Fruit fly (Drosophila melanogaster): ENCODE measurements around the gene jumu.
A peak's percentile ranks its signal among the peaks of the same experiment; 100 is the strongest.

Gene jumu

DNA sequence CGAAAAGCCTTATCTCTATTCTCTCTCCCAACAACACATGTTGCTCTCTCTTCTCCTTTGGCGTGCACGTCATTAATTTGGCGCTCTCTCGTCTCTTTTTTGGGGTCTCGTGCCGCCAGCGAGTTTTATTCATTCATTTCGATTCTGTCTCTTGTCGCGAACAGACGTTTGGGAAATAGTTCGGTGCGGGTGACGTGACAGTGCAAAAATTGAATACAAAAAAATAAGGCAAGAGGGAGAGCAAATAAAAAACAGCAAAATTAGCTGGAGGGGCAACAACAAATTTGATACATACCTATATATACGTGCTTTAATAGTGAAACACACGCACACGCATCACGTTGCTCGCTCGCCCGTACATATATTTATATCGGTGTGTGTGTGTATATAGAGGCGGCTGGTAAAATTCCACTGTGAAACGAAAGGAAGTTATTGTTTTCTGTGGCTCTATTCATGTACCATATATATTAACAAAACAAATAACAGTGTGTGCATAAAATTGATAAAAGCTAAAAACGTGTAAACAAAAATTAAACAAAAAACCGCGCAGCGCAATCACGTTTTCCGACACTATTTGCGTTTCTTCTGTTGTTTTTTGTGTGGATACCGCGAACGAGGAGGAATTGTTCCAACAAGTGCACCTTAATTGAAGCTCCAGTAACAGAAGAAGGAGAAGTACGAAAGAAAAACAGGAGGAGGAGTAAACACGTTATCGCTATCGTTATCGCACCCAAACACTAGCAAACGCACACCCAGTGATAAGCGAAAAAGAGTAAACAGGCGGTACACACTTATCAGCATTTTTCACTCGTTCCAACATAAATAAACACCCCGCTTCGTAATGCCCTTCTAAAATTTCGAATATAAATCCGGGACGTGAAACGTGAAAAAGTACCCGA is 38.4 kb downstream of the jumu start, which contains the start of gene cwo:
Gene cwo (plus strand): TSS at position 131 of the 899 bp plus-strand sequence.
- TF ChIP-seq esn (GFP tag; optimal IDR thresholded peaks at IDR 0.05) (peak; percentile 1), vri (GFP tag; optimal IDR thresholded peaks at IDR 0.05) (peak; percentile 65), svp (GFP tag) (peak; percentile 77), Hr39 (GFP tag; optimal IDR thresholded peaks at IDR 0.05) (no peak), Eip78C (GFP tag) (peak; percentile 76), CG1621 (tag; optimal IDR thresholded peaks at IDR 0.05) (peak; percentile 6), Eip93F (GFP tag; optimal IDR thresholded peaks at IDR 0.05) (peak; percentile 43), fkh (GFP tag; optimal IDR thresholded peaks at IDR 0.05) (peak; percentile 92), CG3032 (tag; optimal IDR thresholded peaks at IDR 0.05) (no peak), CG16779 (tag; optimal IDR thresholded peaks at IDR 0.05) (peak; percentile 17), salr (GFP tag; optimal IDR thresholded peaks at IDR 0.05) (peak in 1 of 2 experiments; percentile 14), cyc (GFP tag; optimal IDR thresholded peaks at IDR 0.05) (no peak), dsx (GFP tag; optimal IDR thresholded peaks at IDR 0.05; ENCODE audit: poor library complexity, severe bottlenecking) (peak; percentile 40), CG3919 (GFP tag; optimal IDR thresholded peaks at IDR 0.05) (peak; percentile 30), CG6276 (GFP tag; optimal IDR thresholded peaks at IDR 0.05) (peak; percentile 29), CG10631 (GFP tag; optimal IDR thresholded peaks at IDR 0.05) (peak; percentile 25), Smox (GFP tag; optimal IDR thresholded peaks at IDR 0.05) (peak; percentile 14), Lpt (GFP tag; optimal IDR thresholded peaks at IDR 0.05) (peak; percentile 23), ss (GFP tag; optimal IDR thresholded peaks at IDR 0.05) (peak; percentile 16 to 40), Hr38 (GFP tag; optimal IDR thresholded peaks at IDR 0.05) (no peak)

dm6 chr3R:10389027-10389465 is 39.1 kb downstream of the jumu start:
- TF ChIP-seq ss (GFP tag; optimal IDR thresholded peaks at IDR 0.05) (no peak), CG6808 (GFP tag; optimal IDR thresholded peaks at IDR 0.05) (no peak), CG8119 (GFP tag; IDR thresholded peaks at IDR 0.05) (no peak), svp (GFP tag) (peak; percentile 73), CG11902 (GFP tag; optimal IDR thresholded peaks at IDR 0.05) (peak; percentile 80), Sox14 (GFP tag; optimal IDR thresholded peaks at IDR 0.05) (no peak), CG11762 (GFP tag; optimal IDR thresholded peaks at IDR 0.05; ENCODE audit: insufficient read depth) (no peak), CG3919 (GFP tag; optimal IDR thresholded peaks at IDR 0.05) (no peak), Hr4 (GFP tag; optimal IDR thresholded peaks at IDR 0.05) (no peak), CG1621 (tag; optimal IDR thresholded peaks at IDR 0.05) (peak; percentile 57), vri (GFP tag; optimal IDR thresholded peaks at IDR 0.05) (peak; percentile 13), pdm3 (GFP tag; optimal IDR thresholded peaks at IDR 0.05) (peak; percentile 14), CG6854 (GFP tag; optimal IDR thresholded peaks at IDR 0.05) (no peak), Hr39 (GFP tag; optimal IDR thresholded peaks at IDR 0.05) (no peak), Blimp-1 (GFP tag; optimal IDR thresholded peaks at IDR 0.05) (no peak), CG10669 (GFP tag; optimal IDR thresholded peaks at IDR 0.05) (no peak), CG31627 (GFP tag; optimal IDR thresholded peaks at IDR 0.05) (peak; percentile 25), Gug (GFP tag; IDR thresholded peaks at IDR 0.05) (no peak), CG10631 (GFP tag; optimal IDR thresholded peaks at IDR 0.05) (no peak), salr (GFP tag; optimal IDR thresholded peaks at IDR 0.05) (no peak), topi (GFP tag; optimal IDR thresholded peaks at IDR 0.05) (no peak), Eip75B (GFP tag; optimal IDR thresholded peaks at IDR 0.05) (no peak), CG3032 (tag; optimal IDR thresholded peaks at IDR 0.05) (no peak), CG9139 (GFP tag; optimal IDR thresholded peaks at IDR 0.05) (no peak), net (GFP tag; optimal IDR thresholded peaks at IDR 0.05) (no peak)
